Worm (Caenorhabditis elegans) whole organism, early embryonic: ENCODE measurements around the gene lnkn-1.
A peak's percentile ranks its signal among the peaks of the same experiment; 100 is the strongest.

ENCODE experiments used
- B0310.2 ChIP-seq: sonication (generic microtip); optimal IDR thresholded peaks from 2 replicates; lab custom pipeline; 2016; ENCODE audit warnings: mild to moderate bottlenecking, missing genetic modification characterization, missing compliant biosample characterization
- F13C5.2 ChIP-seq: sonication (generic microtip); optimal IDR thresholded peaks from 2 replicates; lab custom pipeline; 2017; ENCODE audit warnings: mild to moderate bottlenecking, missing genetic modification characterization, inconsistent platforms, missing compliant biosample characterization
- aly-1 ChIP-seq: sonication (generic microtip); optimal IDR thresholded peaks from 2 replicates; lab custom pipeline; 2016; ENCODE audit warnings: missing genetic modification characterization, missing compliant biosample characterization
- ama-1 ChIP-seq: fragments of 150-350 bp; optimal IDR thresholded peaks from 2 replicates; lab custom pipeline; 2014
- ceh-13 ChIP-seq: fragments of 200-800 bp; sonication (Bioruptor generic); optimal IDR thresholded peaks from 2 replicates; lab custom pipeline; 2018; ENCODE audit warnings: mild to moderate bottlenecking, missing genetic modification characterization, missing compliant biosample characterization
- ceh-36 ChIP-seq: sonication (generic microtip); optimal IDR thresholded peaks from 2 replicates; lab custom pipeline; 2016; ENCODE audit warnings: missing genetic modification characterization, inconsistent platforms, missing compliant biosample characterization
- ets-7 ChIP-seq: sonication (generic microtip); optimal IDR thresholded peaks from 2 replicates; lab custom pipeline; 2016; ENCODE audit warnings: missing genotype, missing genetic modification characterization, missing compliant biosample characterization
- flt-1 ChIP-seq: fragments of 200-800 bp; sonication (Bioruptor generic); IDR thresholded peaks from 2 replicates; pipeline ENCODE4 v1.3.6; 2022; ENCODE audit warnings: missing genetic modification characterization, missing compliant biosample characterization
- hmbx-1 ChIP-seq: sonication (generic microtip); optimal IDR thresholded peaks from 2 replicates; lab custom pipeline; 2016; ENCODE audit warnings: mild to moderate bottlenecking, missing genetic modification characterization, missing compliant biosample characterization
- hmg-4 ChIP-seq: fragments of 200-800 bp; sonication (Bioruptor generic); optimal IDR thresholded peaks from 2 replicates; lab custom pipeline; 2018; ENCODE audit warnings: mild to moderate bottlenecking, missing genetic modification characterization, missing compliant biosample characterization
- hnd-1 ChIP-seq: sonication (generic microtip); optimal IDR thresholded peaks from 2 replicates; lab custom pipeline; 2016; ENCODE audit warnings: missing genetic modification characterization, missing compliant biosample characterization
- pes-1 ChIP-seq: fragments of 200-800 bp; sonication (Bioruptor generic); IDR thresholded peaks from 2 replicates; pipeline ENCODE4 v1.3.6; 2022; ENCODE audit warnings: missing genetic modification reagents, missing genetic modification characterization, missing compliant biosample characterization
- scrt-1 ChIP-seq: fragments of 200-800 bp; sonication (Bioruptor generic); IDR thresholded peaks from 2 replicates; pipeline ENCODE4 v1.3.6; 2022; ENCODE audit warnings: missing genetic modification characterization, missing compliant biosample characterization
- sea-1 ChIP-seq: fragments of 200-800 bp; sonication (Bioruptor generic); conservative IDR thresholded peaks from 2 replicates; pipeline ENCODE4 v1.3.6; 2022; ENCODE audit warnings: missing genetic modification characterization, missing compliant biosample characterization
- tbx-11 ChIP-seq: fragments of 200-800 bp; sonication (Bioruptor generic); IDR thresholded peaks from 2 replicates; pipeline ENCODE4 v1.3.6; 2022; ENCODE audit warnings: missing genetic modification characterization, missing compliant biosample characterization
- tbx-37 ChIP-seq: fragments of 200-800 bp; sonication (Bioruptor generic); conservative IDR thresholded peaks from 2 replicates; pipeline ENCODE4 v1.3.6; 2022; ENCODE audit warnings: missing genetic modification reagents, missing genetic modification characterization, missing compliant biosample characterization
- tra-4 ChIP-seq: sonication (generic microtip); optimal IDR thresholded peaks from 2 replicates; lab custom pipeline; 2017; ENCODE audit warnings: missing genetic modification characterization, missing compliant biosample characterization

lnkn-1 gene

ce11 chrIII:8873990-8874668 lies 15.9 kb upstream of the lnkn-1 start:
- peak; percentile 78 for TF ChIP-seq hmg-4 (GFP tag; lab: Kevin White, UChicago)
- TF ChIP-seq F13C5.2 (tag; lab: Kevin White, UChicago) = peak; percentile 59
- TF ChIP-seq ceh-13 (GFP tag; lab: Kevin White, UChicago) = no peak
- TF ChIP-seq sea-1 (GFP tag; lab: Robert Waterston, UW) = 0 out of 2 replicates have a peak, but pooled peaks have one; percentile 51
- TF ChIP-seq pes-1 (GFP tag; lab: Robert Waterston, UW) = peak; percentile 38; the same call in 1 of the 2 replicates
- TF ChIP-seq ceh-36 (tag; lab: Kevin White, UChicago) = no peak
- peak; percentile 59 for TF ChIP-seq B0310.2
- TF ChIP-seq flt-1 (GFP tag; lab: Robert Waterston, UW) = peak; percentile 37
- TF ChIP-seq aly-1 = peak; percentile 46
- TF ChIP-seq tra-4 (tag; lab: Kevin White, UChicago) = no peak

- TF ChIP-seq ceh-36 (tag; lab: Kevin White, UChicago) = no peak
- no peak for TF ChIP-seq hnd-1 (tag; lab: Kevin White, UChicago)
- no peak for TF ChIP-seq F13C5.2 (tag; lab: Kevin White, UChicago)
- TF ChIP-seq tbx-37 (GFP tag; lab: Robert Waterston, UW) = no peak
- TF ChIP-seq aly-1 = no peak
- TF ChIP-seq tra-4 (tag; lab: Kevin White, UChicago) = no peak
- no peak for TF ChIP-seq B0310.2
- TF ChIP-seq hmg-4 (GFP tag; lab: Kevin White, UChicago) = no peak
- TF ChIP-seq hmbx-1 = no peak
- TF ChIP-seq ceh-13 (GFP tag; lab: Kevin White, UChicago) = no peak
- no peak for TF ChIP-seq ama-1 (lab: Kevin White, UChicago)
- no peak for TF ChIP-seq ets-7 (tag; lab: Kevin White, UChicago)
- no peak for TF ChIP-seq sea-1 (GFP tag; lab: Robert Waterston, UW)
- no peak for TF ChIP-seq flt-1 (GFP tag; lab: Robert Waterston, UW)
- no peak for TF ChIP-seq tbx-11 (GFP tag; lab: Robert Waterston, UW)
- no peak for TF ChIP-seq pes-1 (GFP tag; lab: Robert Waterston, UW)
- TF ChIP-seq scrt-1 (GFP tag; lab: Robert Waterston, UW) = no peak
These were observed 13.0 kb upstream of the lnkn-1 start, which contains the start of gene K01F9.2 for ce11 chrIII:8877002-8877401. Gene K01F9.2 (minus strand): TSS chrIII:8877128.

- TF ChIP-seq hnd-1 (tag; lab: Kevin White, UChicago) (no peak), ama-1 (lab: Kevin White, UChicago) (no peak), F13C5.2 (tag; lab: Kevin White, UChicago) (no peak), tbx-11 (GFP tag; lab: Robert Waterston, UW) (no peak), ets-7 (tag; lab: Kevin White, UChicago) (no peak), pes-1 (GFP tag; lab: Robert Waterston, UW) (no peak), ceh-13 (GFP tag; lab: Kevin White, UChicago) (no peak), tra-4 (tag; lab: Kevin White, UChicago) (no peak), hmg-4 (GFP tag; lab: Kevin White, UChicago) (no peak), scrt-1 (GFP tag; lab: Robert Waterston, UW) (no peak), hmbx-1 (no peak), B0310.2 (no peak), flt-1 (GFP tag; lab: Robert Waterston, UW) (no peak), tbx-37 (GFP tag; lab: Robert Waterston, UW) (no peak), sea-1 (GFP tag; lab: Robert Waterston, UW) (no peak), ceh-36 (tag; lab: Kevin White, UChicago) (no peak), aly-1 (no peak)
These were observed 11.1 kb upstream of the lnkn-1 start for ce11 chrIII:8878960-8879359.

ce11 chrIII:8882333-8882732 lies 7.7 kb upstream of the lnkn-1 start:
- TF ChIP-seq tbx-11 (GFP tag; lab: Robert Waterston, UW) (no peak), sea-1 (GFP tag; lab: Robert Waterston, UW) (no peak), hnd-1 (tag; lab: Kevin White, UChicago) (no peak), ets-7 (tag; lab: Kevin White, UChicago) (no peak), hmbx-1 (no peak), flt-1 (GFP tag; lab: Robert Waterston, UW) (no peak), scrt-1 (GFP tag; lab: Robert Waterston, UW) (no peak), ceh-36 (tag; lab: Kevin White, UChicago) (no peak), F13C5.2 (tag; lab: Kevin White, UChicago) (no peak), ceh-13 (GFP tag; lab: Kevin White, UChicago) (no peak), tbx-37 (GFP tag; lab: Robert Waterston, UW) (no peak), B0310.2 (no peak), hmg-4 (GFP tag; lab: Kevin White, UChicago) (no peak), pes-1 (GFP tag; lab: Robert Waterston, UW) (no peak), aly-1 (no peak), ama-1 (lab: Kevin White, UChicago) (no peak), tra-4 (tag; lab: Kevin White, UChicago) (no peak)

ce11 chrIII:8885150-8885549 lies 4.9 kb upstream of the lnkn-1 start, which contains the start of gene svop-1:
Gene svop-1 (minus strand): TSS chrIII:8885488.
- TF ChIP-seq ceh-13 (GFP tag; lab: Kevin White, UChicago) (no peak), scrt-1 (GFP tag; lab: Robert Waterston, UW) (no peak)

ce11 chrIII:8886309-8886708 lies 3.7 kb upstream of the lnkn-1 start:
- no peak for TF ChIP-seq ceh-13 (GFP tag; lab: Kevin White, UChicago)
- TF ChIP-seq sea-1 (GFP tag; lab: Robert Waterston, UW) = no peak
- TF ChIP-seq scrt-1 (GFP tag; lab: Robert Waterston, UW) = no peak
- TF ChIP-seq flt-1 (GFP tag; lab: Robert Waterston, UW) = no peak
- no peak for TF ChIP-seq ceh-36 (tag; lab: Kevin White, UChicago)
- TF ChIP-seq hmg-4 (GFP tag; lab: Kevin White, UChicago) = no peak
